Worm (Caenorhabditis elegans): Measurements from ENCODE around the gene H40L08.9.

DNA sequence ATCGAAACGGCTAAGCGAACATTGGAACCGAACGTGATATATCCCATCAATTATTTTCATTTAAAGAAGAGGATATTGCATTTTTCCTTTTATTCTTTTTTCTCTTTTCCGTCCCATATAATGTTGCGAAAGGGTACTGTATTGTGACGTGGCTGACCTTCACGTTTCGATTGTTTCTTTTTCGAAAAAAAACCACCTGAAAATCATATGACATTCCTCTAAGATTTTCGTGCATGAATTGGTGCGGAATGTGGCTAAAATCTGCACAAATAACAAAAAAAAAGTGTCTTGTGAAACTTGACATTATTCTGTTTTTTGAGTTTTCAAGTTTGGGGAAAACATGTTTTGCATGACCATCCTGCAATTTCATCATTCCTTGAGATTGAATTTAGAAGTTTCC, 2.0 kb upstream of the H40L08.9 start:
- TF ChIP-seq madf-10 (tag; optimal IDR thresholded peaks at IDR 0.05) (no peak), F52B5.7 (tag; optimal IDR thresholded peaks at IDR 0.05) (no peak), egl-18 (GFP tag; IDR thresholded peaks at IDR 0.05) (no peak), pha-4 (tag; optimal IDR thresholded peaks at IDR 0.05) (no peak), unc-62 (GFP tag; optimal IDR thresholded peaks at IDR 0.05) (no peak), hlh-26 (GFP tag; conservative IDR thresholded peaks at IDR 0.05) (no peak), dpl-1 (GFP tag; optimal IDR thresholded peaks at IDR 0.05) (no peak), K11D2.4 (GFP tag; IDR thresholded peaks at IDR 0.05) (0 out of 2 replicates have a peak, but pooled peaks have one; percentile 31), F57A8.1 (GFP tag; optimal IDR thresholded peaks at IDR 0.05) (no peak), athp-1 (tag; optimal IDR thresholded peaks at IDR 0.05) (no peak), F33H1.4 (GFP tag; IDR thresholded peaks at IDR 0.05) (no peak)

Data from whole organism, young adult.